Fruit fly (Drosophila melanogaster) whole organism: ENCODE data around the gene spn-E.

Source experiments
- CG8478 ChIP-seq: fragments of >200 bp; optimal IDR thresholded peaks from 2 replicates; lab custom pipeline; 2018; ENCODE audit warnings: inconsistent platforms
- Dll ChIP-seq: fragments of >200 bp; optimal IDR thresholded peaks from 2 replicates; lab custom pipeline; 2017
- EcR ChIP-seq, 2 experiments: fragments of >200 bp; optimal IDR thresholded peaks; 2 replicates each; lab custom pipeline; 2017; ENCODE audit warnings: missing biosample characterization in 2 of 2, missing genetic modification characterization in 2 of 2, missing genetic modification reagents in 2 of 2
- pan ChIP-seq: fragments of >200 bp; optimal IDR thresholded peaks from 2 replicates; lab custom pipeline; 2017
- psq ChIP-seq: fragments of >200 bp; optimal IDR thresholded peaks from 2 replicates; lab custom pipeline; 2017
- usp ChIP-seq: fragments of >200 bp; optimal IDR thresholded peaks from 2 replicates; lab custom pipeline; 2017; ENCODE audit warnings: missing biosample characterization, missing genetic modification characterization, mixed read lengths

DNA sequence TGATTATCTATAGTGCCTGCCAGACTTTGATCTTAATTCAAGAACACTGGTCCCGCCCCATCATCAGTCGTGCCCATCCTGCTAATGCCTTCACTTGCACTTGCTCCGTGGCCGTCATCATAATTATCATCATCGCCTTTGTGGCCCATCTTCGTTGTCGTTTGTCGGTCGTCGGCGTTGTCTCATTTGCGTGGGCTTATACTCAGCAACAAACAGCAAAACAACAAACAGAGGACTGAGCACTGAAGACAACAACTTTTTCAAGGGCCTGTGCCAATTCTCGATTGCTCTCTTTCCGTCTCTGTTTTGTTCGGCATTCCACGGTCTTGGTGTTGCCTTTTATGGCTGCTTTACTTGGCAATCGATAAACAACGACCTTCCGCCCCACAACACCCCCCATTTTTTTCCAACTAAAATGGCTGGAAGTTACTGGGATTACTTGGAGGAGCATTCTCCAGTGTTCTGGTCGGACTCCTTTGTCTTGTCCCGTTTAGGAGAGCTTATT, 29.3 kb upstream of the spn-E start:
- TF ChIP-seq EcR (GFP tag; optimal IDR thresholded peaks at IDR 0.05; lab: Kevin White, UChicago) (no peak), psq (lab: Kevin White, UChicago) (no peak), usp (GFP tag; lab: Kevin White, UChicago) (no peak), CG8478 (lab: Kevin White, UChicago) (no peak), Dll (lab: Kevin White, UChicago) (no peak), pan (lab: Kevin White, UChicago) (no peak)
